Fruit fly (Drosophila melanogaster) S2 (cell line): ENCODE measurements around the gene Ntl.

Experiments used
- CG8478 ChIP-seq: fragments of >200 bp; optimal IDR thresholded peaks from 2 replicates; lab custom pipeline; 2018
- CTCF ChIP-seq, 2 experiments: fragments of >200 bp; optimal IDR thresholded peaks; 2 replicates each; lab custom pipeline; 2018

Gene Ntl

DNA sequence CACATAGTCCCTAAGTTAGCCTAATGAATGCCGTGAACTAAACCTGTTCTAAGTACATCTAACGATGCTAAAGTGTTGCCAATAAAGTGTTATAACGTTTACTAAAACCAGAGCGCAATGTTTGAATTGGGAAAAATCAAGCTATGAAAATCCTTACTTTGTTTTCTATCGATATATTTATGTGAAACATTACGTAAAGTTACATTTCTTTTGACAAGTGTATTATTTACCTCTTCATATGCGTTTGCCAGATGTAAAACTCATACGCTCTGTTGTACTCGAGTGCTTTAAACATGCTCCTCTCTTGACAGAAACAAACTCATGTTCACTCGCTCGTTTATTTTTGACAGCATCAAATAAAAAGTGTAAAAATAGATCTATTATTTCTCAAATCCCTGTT is at the start of gene Ntl:
Gene Ntl (plus strand): TSS at position 301 of the 400 bp plus-strand sequence.
- TF ChIP-seq CTCF (optimal IDR thresholded peaks at IDR 0.05; lab: Kevin White, UChicago) (no peak), CG8478 (lab: Kevin White, UChicago) (no peak)

DNA sequence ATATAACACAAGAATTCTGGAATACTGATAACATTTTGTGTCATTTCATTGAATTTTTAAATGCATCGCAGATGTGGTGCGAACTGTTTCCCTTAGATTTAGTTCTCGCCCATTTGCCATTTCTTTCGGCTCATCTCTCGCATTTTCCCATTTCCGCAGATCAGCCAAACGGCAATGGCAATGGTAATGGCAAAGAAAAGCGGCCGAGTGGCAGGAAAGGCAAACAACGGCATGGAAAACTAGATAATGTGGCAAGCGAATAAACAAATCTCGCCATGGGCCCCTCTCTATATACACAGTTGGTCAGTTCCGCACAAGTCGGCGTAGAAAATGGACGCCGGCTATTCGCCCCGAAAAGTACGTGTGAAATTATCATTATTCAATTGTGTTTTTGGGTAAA is 44.9 kb upstream of the Ntl start, which contains the start of gene Myo28B1:
Gene Myo28B1 (plus strand): TSS at position 301 of the 400 bp plus-strand sequence.
- TF ChIP-seq CTCF (optimal IDR thresholded peaks at IDR 0.05; lab: Kevin White, UChicago) = no peak
- TF ChIP-seq CG8478 (lab: Kevin White, UChicago) = no peak

DNA sequence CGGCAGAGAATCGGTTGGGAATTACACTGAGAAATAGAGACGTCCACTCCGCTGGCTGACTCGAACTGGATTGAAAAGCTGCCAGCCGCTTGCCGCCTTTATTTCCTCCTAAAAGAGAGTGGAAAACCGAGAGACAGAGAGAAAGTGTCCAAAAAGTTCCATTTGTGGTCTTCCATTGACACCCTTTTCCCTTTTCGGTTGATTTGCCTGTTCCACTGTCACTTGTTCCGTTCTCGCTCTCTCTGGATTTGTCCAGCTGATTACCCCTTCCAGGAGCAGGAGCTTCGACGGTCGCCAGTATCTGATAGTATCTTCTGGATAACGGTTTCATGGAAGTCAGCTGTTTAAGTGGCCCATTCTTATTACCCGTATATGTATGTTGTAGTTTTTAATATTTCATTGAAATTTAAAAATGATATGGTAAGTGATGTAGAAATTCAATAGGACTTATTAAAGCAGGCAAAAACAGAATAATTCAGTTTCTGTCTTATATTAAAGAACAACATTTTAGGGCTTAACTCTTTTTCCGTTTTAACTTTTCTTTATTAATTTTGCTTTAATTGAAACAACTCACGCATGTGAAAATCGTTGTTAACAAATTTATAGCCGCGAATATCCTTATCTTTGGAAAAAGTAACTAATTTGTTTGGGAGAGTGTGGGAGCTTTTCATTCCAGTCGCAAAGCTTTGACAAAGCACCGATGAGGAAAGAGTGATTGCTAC is 35.5 kb upstream of the Ntl start, which contains the start of gene Slob:
Gene Slob (minus strand): TSS at position 51 of the 722 bp plus-strand sequence.
- TF ChIP-seq CTCF (optimal IDR thresholded peaks at IDR 0.05; lab: Kevin White, UChicago) (no peak), CG8478 (lab: Kevin White, UChicago) (no peak)

DNA sequence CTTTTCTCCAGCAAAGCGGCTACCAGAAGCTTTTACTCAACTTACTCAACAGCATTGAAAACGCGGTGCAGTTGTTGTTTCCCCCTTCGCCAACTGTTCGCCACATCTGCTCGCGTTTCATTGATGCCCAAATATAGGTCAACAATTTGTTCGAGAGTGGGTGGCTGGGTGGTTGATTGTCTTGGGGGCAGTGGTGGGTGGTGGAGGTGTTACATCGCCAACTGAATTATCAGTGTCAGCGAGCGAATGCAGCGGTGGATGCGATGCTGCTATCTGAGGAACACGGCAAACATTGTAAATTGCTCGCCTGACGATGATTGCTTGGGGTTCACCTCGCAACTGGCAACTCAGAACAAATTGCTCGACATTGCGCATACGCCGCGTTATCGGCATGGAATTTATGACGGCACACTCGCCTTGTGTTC is 34.9 kb upstream of the Ntl start:
- no peak for TF ChIP-seq CG8478 (lab: Kevin White, UChicago)
- no peak for TF ChIP-seq CTCF (optimal IDR thresholded peaks at IDR 0.05; lab: Kevin White, UChicago)

DNA sequence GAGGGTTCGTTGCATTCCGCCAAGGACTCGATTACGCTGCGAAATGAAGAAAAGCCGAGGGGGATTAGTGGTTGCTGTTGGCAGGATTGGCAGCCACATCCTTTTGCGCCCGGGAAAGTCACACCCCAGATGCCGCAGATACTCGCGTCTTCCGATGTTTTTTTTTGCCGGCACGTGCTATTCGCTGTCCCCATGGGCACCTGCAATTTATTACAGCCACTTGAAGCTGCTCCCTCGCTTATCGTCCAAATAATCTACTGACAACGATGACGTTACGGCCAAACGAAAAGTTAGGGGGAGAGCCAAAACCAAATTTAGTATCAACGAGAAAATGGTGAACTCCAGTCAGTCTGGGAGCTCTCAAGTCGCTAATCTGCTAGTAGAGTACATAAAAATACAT is 33.7 kb upstream of the Ntl start:
- TF ChIP-seq CTCF (optimal IDR thresholded peaks at IDR 0.05; lab: Kevin White, UChicago) (no peak), CG8478 (lab: Kevin White, UChicago) (no peak)

DNA sequence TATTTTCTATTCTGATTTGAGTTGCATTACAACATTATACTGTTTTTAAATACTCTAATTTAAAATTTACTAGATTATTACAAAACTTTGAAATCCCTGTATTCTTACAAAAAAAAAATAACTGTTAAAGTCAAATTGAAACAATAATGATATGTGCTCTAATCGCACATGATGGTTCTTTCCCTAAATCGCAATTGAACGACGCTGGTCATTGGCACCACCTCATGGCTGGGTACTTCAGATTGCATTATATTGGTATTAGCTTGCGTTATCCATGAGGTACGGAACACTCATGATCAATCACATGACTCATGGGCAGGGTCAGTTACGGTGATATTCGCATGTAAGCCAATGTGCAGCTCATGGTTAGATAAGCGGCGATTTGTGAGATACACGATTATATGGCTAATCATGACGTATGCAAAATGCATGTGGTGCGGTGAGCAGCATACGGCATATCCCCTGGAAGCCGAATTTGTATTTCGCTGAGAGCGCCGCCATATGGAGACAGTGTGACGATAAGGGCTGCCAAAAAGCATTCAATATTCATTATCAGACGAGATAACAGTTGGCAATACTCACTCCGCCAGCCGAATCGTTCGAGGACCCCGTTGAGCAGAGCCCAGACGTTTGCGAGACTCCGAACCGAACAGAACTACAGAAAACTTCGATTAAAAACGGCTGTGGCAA is 32.4 kb upstream of the Ntl start:
- no peak for TF ChIP-seq CTCF (optimal IDR thresholded peaks at IDR 0.05; lab: Kevin White, UChicago)
- TF ChIP-seq CG8478 (lab: Kevin White, UChicago) = no peak

DNA sequence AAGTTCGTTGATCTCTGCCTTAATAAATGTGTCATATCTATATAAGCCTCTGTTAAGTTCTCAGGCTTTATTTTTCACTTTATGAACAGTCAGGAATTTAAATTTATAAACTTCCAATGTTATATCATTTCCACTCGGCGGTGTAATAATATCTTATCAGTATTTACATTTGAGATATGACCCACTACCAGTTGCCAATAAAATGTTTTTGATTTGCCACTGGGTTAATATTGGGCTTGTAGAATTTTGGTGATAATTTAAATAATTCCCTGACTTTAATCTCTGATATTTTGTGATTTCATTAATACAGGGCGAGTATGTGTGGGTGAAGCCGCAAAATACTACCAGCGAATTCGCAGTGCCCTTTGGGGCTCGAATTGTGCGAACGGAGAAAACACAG is 30.4 kb upstream of the Ntl start:
- no peak for TF ChIP-seq CTCF (optimal IDR thresholded peaks at IDR 0.05; lab: Kevin White, UChicago)

DNA sequence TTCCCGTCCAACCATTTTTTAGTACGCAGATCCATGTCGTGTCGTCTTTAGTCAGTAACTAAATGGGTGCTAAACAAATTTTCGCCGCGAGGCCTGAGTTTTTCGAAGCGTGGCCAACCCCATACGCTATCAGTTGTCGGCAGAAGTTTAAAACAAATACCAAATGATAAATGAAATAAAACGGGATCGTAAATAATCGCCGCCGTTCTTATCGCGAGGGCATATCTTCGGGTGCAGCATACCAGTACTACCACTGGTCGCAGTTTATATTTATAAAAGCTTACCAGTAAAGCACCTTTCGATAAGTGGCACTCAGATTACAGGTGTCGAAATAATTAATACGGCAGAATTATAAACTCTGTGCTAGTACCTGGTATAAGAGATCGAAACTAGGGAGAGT is 25.4 kb upstream of the Ntl start:
- TF ChIP-seq CG8478 (lab: Kevin White, UChicago) (no peak), CTCF (optimal IDR thresholded peaks at IDR 0.05; lab: Kevin White, UChicago) (no peak)

DNA sequence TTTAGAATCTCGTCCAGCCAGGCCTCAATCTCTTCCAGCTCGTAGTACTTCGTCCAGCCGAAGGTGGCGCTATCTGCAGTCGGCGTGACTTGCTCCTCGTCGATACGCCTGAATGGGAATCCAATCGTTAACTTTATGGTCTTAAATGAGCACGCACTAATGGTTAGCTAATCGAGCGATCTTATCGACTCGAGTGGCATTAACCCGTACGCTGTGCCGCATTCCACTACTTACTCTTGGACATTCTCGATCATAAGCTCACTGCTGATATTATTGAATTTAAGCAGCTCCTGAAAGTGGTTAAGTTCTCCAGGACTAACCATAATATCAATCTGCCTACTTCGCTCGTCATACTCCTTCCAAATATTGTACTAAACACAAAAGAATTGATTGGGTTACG is 20.2 kb upstream of the Ntl start:
- TF ChIP-seq CTCF (optimal IDR thresholded peaks at IDR 0.05; lab: Kevin White, UChicago) (no peak), CG8478 (lab: Kevin White, UChicago) (no peak)

DNA sequence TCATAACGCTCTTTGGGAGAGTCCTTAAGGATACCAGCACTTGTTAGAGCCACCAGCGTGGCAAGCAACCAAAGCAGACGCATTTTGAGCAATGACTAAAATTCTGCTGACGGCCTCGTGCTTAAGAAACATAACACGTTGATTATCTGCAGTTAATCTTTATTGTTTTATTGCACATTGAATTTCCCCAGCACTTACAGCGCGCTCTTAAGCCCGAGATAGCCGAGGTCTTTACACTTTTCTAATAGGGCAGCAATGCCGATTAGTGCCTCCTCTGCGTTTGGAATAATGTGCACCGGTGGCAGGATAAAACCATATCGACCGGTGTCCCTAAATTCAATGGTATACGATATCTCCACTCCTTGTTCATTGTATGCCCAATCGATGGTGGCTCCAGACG is 19.7 kb upstream of the Ntl start, which contains the start of gene CG18585:
Gene CG18585 (minus strand): TSS at position 101 of the 400 bp plus-strand sequence.
- TF ChIP-seq CG8478 (lab: Kevin White, UChicago) (no peak), CTCF (optimal IDR thresholded peaks at IDR 0.05; lab: Kevin White, UChicago) (no peak)

DNA sequence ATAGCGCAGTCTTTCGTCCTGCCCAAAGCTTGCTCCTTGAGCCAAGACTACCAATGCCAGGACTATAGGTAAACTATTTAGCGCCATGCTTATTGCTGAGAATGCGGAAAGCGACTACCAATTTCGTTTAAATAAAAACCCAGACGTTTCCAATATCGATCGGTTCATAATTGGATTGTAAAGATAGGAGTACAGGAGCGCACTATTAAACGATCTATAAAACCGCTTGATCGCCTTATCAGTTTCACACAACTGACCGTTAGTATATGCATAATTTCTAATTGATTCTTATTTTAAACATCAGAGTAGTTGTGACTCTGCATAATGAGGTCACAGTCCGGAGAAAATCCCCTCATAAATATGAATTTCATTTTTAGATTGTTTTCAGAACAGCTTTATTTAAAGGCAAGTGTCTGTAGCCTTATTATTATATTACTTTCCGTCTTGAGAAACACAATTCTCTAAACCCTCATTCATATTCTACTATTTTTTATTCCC is 18.0 kb upstream of the Ntl start, which contains the start of the genes CG7025 and CG43235:
Gene CG7025 (minus strand): TSS at position 101 of the 498 bp plus-strand sequence.
Gene CG43235 (plus strand): TSS at position 448 of the 498 bp plus-strand sequence.
- TF ChIP-seq CG8478 (lab: Kevin White, UChicago) (no peak), CTCF (optimal IDR thresholded peaks at IDR 0.05; lab: Kevin White, UChicago) (no peak)

DNA sequence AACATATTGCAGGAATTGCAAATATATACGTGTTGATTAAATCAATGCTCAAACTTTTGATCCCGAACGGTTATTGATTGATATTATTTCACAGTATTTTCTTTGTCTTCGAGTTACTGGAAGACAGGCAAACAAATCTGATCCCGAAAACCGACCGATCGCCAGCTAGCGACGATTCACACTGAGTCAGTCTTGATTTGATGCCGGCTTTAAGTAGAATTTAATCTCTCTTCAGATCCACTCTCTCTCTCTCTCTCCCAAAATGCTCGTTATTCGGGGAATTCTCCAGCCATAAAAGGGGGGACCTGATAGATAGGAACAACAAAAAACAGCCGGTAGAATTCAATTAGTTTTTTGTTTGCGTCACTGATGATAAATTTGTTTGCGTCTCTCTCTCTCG is 9.3 kb upstream of the Ntl start, which contains the start of gene Tep2:
Gene Tep2 (minus strand): TSS at position 185 of the 400 bp plus-strand sequence.
- TF ChIP-seq CTCF (optimal IDR thresholded peaks at IDR 0.05; lab: Kevin White, UChicago) (no peak), CG8478 (lab: Kevin White, UChicago) (no peak)

DNA sequence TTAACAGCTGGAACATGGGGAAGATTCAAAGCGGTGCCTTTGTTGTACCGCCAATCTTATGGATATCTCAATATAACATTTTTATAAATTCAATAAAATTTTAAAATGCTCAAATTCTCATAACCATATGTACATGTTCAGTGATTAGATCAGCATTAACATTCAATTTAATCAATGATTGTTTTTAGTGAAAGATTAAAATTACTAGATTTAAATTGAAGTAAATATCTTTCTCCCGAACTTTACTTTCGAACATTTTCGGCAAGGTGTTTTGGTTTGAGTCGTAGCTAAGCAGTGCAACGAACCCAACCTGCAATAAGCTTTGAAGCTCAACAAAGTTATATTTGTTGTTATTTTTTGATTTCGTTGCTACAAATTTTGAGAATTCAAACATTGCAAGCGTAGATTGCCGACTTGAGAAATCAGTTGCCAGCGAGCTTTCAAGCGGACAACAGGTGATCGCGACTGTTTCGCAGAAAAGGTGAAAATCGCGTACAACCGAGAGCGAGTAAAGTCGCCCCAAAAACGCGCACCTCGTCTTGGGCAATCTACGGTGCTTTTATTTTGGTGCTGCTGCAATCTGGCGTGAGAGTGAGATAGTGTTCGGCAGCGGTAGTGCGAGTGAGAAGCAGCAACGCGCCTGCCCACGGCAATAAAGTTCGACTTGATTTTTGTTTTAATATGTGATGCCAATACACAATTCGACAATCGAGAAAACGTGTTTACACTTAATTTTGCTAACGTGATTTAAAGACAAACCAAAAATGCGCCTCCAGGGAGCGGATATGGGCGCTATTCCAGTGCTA is 8.1 kb upstream of the Ntl start, which contains the start of gene Tep3:
Gene Tep3 (plus strand): TSS at position 423 of the 806 bp plus-strand sequence.
- no peak for TF ChIP-seq CTCF (optimal IDR thresholded peaks at IDR 0.05; lab: Kevin White, UChicago)
- TF ChIP-seq CG8478 (lab: Kevin White, UChicago) = no peak

DNA sequence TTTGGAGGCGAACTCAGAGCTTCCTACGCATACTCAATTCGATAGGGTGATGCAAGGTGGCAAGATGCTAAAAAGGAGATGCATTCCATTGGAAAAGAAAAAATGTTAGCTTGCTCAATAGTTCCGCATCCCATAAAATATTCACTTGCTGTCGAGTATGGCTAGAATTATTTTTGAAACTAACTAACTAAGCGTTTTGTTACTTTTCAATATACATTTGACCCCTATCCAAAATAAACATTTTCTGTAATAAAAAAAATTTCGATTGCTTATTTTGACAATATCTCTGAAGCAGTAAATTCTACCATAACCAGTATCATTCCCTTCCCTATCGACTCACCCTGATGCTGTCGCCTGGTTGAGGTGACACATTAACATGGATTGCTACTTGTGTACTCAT is 7.1 kb upstream of the Ntl start:
- TF ChIP-seq CTCF (optimal IDR thresholded peaks at IDR 0.05; lab: Kevin White, UChicago) (no peak), CG8478 (lab: Kevin White, UChicago) (no peak)
